Worm (Caenorhabditis elegans) whole organism, early embryonic: ENCODE results near the gene pigg-1.

Experiments used
- B0310.2 ChIP-seq: sonication (generic microtip); optimal IDR thresholded peaks from 2 replicates; lab custom pipeline; 2016; ENCODE audit warnings: mild to moderate bottlenecking, missing genetic modification characterization, missing compliant biosample characterization
- F13C5.2 ChIP-seq: sonication (generic microtip); optimal IDR thresholded peaks from 2 replicates; lab custom pipeline; 2017; ENCODE audit warnings: mild to moderate bottlenecking, missing genetic modification characterization, inconsistent platforms, missing compliant biosample characterization
- aly-1 ChIP-seq: sonication (generic microtip); optimal IDR thresholded peaks from 2 replicates; lab custom pipeline; 2016; ENCODE audit warnings: missing genetic modification characterization, missing compliant biosample characterization
- ama-1 ChIP-seq: fragments of 150-350 bp; optimal IDR thresholded peaks from 2 replicates; lab custom pipeline; 2014
- ceh-13 ChIP-seq: fragments of 200-800 bp; sonication (Bioruptor generic); optimal IDR thresholded peaks from 2 replicates; lab custom pipeline; 2018; ENCODE audit warnings: mild to moderate bottlenecking, missing genetic modification characterization, missing compliant biosample characterization
- ceh-36 ChIP-seq: sonication (generic microtip); optimal IDR thresholded peaks from 2 replicates; lab custom pipeline; 2016; ENCODE audit warnings: missing genetic modification characterization, inconsistent platforms, missing compliant biosample characterization
- ets-7 ChIP-seq: sonication (generic microtip); optimal IDR thresholded peaks from 2 replicates; lab custom pipeline; 2016; ENCODE audit warnings: missing genotype, missing genetic modification characterization, missing compliant biosample characterization
- flt-1 ChIP-seq: fragments of 200-800 bp; sonication (Bioruptor generic); IDR thresholded peaks from 2 replicates; pipeline ENCODE4 v1.3.6; 2022; ENCODE audit warnings: missing genetic modification characterization, missing compliant biosample characterization
- hmbx-1 ChIP-seq: sonication (generic microtip); optimal IDR thresholded peaks from 2 replicates; lab custom pipeline; 2016; ENCODE audit warnings: mild to moderate bottlenecking, missing genetic modification characterization, missing compliant biosample characterization
- hmg-4 ChIP-seq: fragments of 200-800 bp; sonication (Bioruptor generic); optimal IDR thresholded peaks from 2 replicates; lab custom pipeline; 2018; ENCODE audit warnings: mild to moderate bottlenecking, missing genetic modification characterization, missing compliant biosample characterization
- hnd-1 ChIP-seq: sonication (generic microtip); optimal IDR thresholded peaks from 2 replicates; lab custom pipeline; 2016; ENCODE audit warnings: missing genetic modification characterization, missing compliant biosample characterization
- pes-1 ChIP-seq: fragments of 200-800 bp; sonication (Bioruptor generic); IDR thresholded peaks from 2 replicates; pipeline ENCODE4 v1.3.6; 2022; ENCODE audit warnings: missing genetic modification reagents, missing genetic modification characterization, missing compliant biosample characterization
- scrt-1 ChIP-seq: fragments of 200-800 bp; sonication (Bioruptor generic); IDR thresholded peaks from 2 replicates; pipeline ENCODE4 v1.3.6; 2022; ENCODE audit warnings: missing genetic modification characterization, missing compliant biosample characterization
- sea-1 ChIP-seq: fragments of 200-800 bp; sonication (Bioruptor generic); conservative IDR thresholded peaks from 2 replicates; pipeline ENCODE4 v1.3.6; 2022; ENCODE audit warnings: missing genetic modification characterization, missing compliant biosample characterization
- tbx-11 ChIP-seq: fragments of 200-800 bp; sonication (Bioruptor generic); IDR thresholded peaks from 2 replicates; pipeline ENCODE4 v1.3.6; 2022; ENCODE audit warnings: missing genetic modification characterization, missing compliant biosample characterization
- tbx-37 ChIP-seq: fragments of 200-800 bp; sonication (Bioruptor generic); conservative IDR thresholded peaks from 2 replicates; pipeline ENCODE4 v1.3.6; 2022; ENCODE audit warnings: missing genetic modification reagents, missing genetic modification characterization, missing compliant biosample characterization
- tra-4 ChIP-seq: sonication (generic microtip); optimal IDR thresholded peaks from 2 replicates; lab custom pipeline; 2017; ENCODE audit warnings: missing genetic modification characterization, missing compliant biosample characterization

The pigg-1 gene

DNA sequence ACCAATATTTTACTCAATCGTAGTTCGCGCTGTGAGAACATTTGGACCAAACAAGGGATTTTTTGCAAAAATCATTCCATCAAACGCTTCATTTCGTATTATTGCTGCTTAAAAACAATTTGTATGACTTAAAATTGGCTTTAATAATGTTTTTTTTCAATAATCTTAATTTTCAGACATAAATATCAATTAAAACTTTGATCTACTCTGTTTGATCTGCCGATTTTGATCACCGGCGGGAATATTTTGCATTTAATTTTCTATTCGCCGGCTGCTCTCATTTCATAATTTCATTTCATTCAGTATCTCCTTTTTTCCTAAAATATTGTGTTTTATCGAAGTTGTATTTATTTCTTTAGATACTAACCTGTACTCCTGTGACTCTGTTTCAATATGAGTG lies 24.9 kb downstream of the pigg-1 start, which contains the start of gene puf-5:
Gene puf-5 (plus strand): TSS at position 358 of the 400 bp plus-strand sequence.
- no peak for TF ChIP-seq hmbx-1 (tag; lab: Kevin White, UChicago)
- no peak for TF ChIP-seq tbx-37
- no peak for TF ChIP-seq aly-1 (tag; lab: Kevin White, UChicago)
- no peak for TF ChIP-seq flt-1 (GFP tag; lab: Robert Waterston, UW)

DNA sequence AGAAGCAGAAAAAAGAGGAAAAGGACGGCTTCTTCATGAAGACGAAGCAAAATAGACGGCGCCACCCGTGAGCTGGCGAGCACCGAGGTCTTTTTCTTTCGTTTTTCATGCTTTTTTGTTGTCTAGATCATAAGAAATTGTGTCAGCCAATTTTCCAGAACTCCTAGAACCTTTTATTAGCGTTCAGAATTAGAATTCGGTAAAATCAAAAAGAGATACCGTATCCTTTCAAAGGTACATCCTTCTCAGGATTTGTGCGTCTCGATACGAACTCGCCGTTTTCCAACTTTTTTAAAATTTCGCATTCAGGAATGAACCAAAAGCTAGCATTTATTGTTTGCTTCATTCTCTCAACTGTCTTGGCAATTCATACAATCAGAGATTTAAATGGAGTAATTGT lies 27.0 kb downstream of the pigg-1 start, which contains the start of gene F54C9.7:
Gene F54C9.7 (plus strand): TSS at position 301 of the 400 bp plus-strand sequence.
- no peak for TF ChIP-seq hmbx-1 (tag; lab: Kevin White, UChicago)
- TF ChIP-seq ets-7 (tag; lab: Kevin White, UChicago) = no peak
- TF ChIP-seq F13C5.2 (tag; lab: Kevin White, UChicago) = no peak
- no peak for TF ChIP-seq hmg-4 (GFP tag; lab: Kevin White, UChicago)
- TF ChIP-seq tbx-11 (GFP tag; lab: Robert Waterston, UW) = no peak
- no peak for TF ChIP-seq tbx-37
- TF ChIP-seq flt-1 (GFP tag; lab: Robert Waterston, UW) = no peak
- no peak for TF ChIP-seq ama-1 (lab: Kevin White, UChicago)
- TF ChIP-seq aly-1 (tag; lab: Kevin White, UChicago) = no peak
- no peak for TF ChIP-seq pes-1 (GFP tag; lab: Robert Waterston, UW)

DNA sequence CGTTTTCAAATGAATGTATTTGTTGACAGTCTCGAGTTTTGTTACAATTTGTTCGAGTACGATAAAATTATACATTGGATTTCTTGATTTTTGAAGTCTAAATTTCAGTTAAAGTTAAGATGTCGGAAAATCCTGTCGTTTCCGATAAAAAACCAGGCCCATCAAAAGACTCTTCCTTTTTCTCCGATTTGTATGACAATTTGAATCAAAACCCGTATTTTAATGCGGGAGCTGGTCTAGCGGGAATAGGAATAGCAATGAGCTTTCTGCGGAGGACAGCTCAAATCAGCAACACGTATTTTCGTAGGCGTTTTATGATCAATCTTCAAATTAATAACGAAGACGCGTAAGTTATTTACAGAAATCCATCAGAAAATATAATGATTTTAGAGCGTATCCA lies 29.1 kb downstream of the pigg-1 start, which contains the start of gene bcs-1:
Gene bcs-1 (plus strand): TSS at position 109 of the 400 bp plus-strand sequence.
- TF ChIP-seq hnd-1 (tag; lab: Kevin White, UChicago) (no peak), flt-1 (GFP tag; lab: Robert Waterston, UW) (no peak), scrt-1 (GFP tag; lab: Robert Waterston, UW) (no peak), aly-1 (tag; lab: Kevin White, UChicago) (no peak), ceh-13 (GFP tag; lab: Kevin White, UChicago) (no peak), hmg-4 (GFP tag; lab: Kevin White, UChicago) (no peak), tbx-11 (GFP tag; lab: Robert Waterston, UW) (no peak), sea-1 (GFP tag; lab: Robert Waterston, UW) (no peak), ama-1 (lab: Kevin White, UChicago) (no peak), tbx-37 (no peak), ceh-36 (tag; lab: Kevin White, UChicago) (no peak), F13C5.2 (tag; lab: Kevin White, UChicago) (no peak), pes-1 (GFP tag; lab: Robert Waterston, UW) (no peak), B0310.2 (tag; lab: Kevin White, UChicago) (no peak)

DNA sequence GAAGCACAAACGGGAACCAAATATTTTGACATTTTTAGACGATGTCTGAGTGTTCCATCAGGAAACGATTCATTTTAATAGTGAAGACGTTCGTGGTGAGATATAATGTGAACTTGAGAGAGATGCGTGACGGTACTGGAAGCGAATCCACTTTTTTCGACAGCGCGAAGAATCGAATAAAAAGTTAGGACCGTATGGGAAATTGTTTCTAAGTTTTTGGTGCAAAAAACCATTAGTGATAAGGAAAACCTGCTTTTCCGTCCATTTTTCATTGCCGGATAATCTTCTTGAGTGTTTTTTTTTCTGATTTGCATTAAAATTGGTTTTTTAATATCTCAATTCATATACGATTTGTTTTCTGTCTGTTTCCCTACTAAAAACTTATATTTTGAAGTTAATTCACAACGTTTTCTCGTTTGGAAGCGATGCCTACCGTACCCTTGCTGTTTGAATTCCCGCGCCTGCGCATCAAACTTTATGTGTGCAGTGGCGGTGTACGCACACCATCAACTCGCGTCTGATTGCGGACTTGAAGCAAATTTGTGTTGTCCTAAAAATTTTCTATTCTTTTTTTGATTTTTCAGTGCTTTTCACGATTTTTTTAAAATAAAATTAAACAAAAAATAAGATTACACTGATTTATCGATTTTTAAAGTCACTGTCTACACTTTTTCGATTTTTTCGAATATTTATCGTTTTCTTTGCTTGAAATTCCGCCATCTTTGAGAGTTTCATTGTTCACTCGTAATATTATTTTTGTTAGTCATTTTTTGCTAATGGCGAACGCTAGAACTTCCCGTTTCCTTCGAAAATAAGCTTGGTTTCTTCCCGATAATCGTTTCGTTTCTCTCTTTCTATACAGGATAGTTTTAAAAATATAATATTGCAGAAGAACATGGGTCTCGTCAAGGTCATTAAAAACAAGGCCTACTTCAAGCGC lies 30.8 kb downstream of the pigg-1 start, which contains the start of the genes col-38 and rpl-5:
Gene col-38 (minus strand): TSS at position 51 of the 940 bp plus-strand sequence.
Gene rpl-5 (plus strand): TSS at position 890 of the 940 bp plus-strand sequence.
- no peak for TF ChIP-seq ceh-36 (tag; lab: Kevin White, UChicago)
- no peak for TF ChIP-seq ama-1 (lab: Kevin White, UChicago)
- TF ChIP-seq sea-1 (GFP tag; lab: Robert Waterston, UW) = no peak
- TF ChIP-seq hmg-4 (GFP tag; lab: Kevin White, UChicago) = peak; percentile 39
- no peak for TF ChIP-seq B0310.2 (tag; lab: Kevin White, UChicago)
- peak; percentile 73 for TF ChIP-seq F13C5.2 (tag; lab: Kevin White, UChicago)
- TF ChIP-seq pes-1 (GFP tag; lab: Robert Waterston, UW) = no peak
- no peak for TF ChIP-seq tra-4
- no peak for TF ChIP-seq tbx-11 (GFP tag; lab: Robert Waterston, UW)
- TF ChIP-seq ets-7 (tag; lab: Kevin White, UChicago) = no peak
- TF ChIP-seq flt-1 (GFP tag; lab: Robert Waterston, UW) = peak; percentile 38; the same call in 1 of the 2 replicates
- no peak for TF ChIP-seq aly-1 (tag; lab: Kevin White, UChicago)
- no peak for TF ChIP-seq hmbx-1 (tag; lab: Kevin White, UChicago)
- no peak for TF ChIP-seq tbx-37

DNA sequence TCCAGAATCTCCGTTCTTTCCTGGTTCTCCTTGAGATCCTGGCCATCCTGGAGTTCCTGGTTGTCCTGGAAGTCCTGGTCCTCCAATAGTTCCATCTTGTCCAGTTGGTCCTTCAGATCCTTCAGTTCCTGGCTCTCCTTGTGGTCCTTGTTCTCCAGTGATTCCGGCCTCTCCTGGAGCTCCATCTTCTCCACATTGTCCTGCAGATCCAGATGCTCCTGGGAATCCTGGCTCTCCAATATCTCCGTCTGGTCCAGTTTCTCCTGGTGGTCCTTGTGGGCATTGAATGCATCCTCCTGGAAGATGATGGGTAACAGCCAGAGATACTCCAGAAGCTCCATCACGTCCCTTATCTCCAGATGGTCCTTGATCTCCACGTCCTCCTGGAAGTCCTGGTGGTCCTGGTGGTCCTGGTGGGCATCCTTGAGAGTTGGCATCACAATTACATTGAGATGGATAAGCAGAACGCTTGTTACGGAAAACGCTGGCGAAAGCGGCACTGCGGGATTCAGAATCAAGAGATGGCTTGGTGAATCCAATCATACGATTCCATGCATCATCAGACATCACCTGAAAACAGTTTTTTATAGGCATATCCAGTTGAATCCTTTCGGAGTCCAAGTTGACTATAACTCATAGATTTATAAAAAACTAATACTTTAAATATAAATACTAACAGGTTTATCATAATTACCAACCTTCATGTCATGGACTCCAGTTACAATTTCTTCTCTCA lies 31.7 kb downstream of the pigg-1 start:
- TF ChIP-seq sea-1 (GFP tag; lab: Robert Waterston, UW) = 0 out of 2 replicates have a peak, but pooled peaks have one; percentile 30
- no peak for TF ChIP-seq tra-4

DNA sequence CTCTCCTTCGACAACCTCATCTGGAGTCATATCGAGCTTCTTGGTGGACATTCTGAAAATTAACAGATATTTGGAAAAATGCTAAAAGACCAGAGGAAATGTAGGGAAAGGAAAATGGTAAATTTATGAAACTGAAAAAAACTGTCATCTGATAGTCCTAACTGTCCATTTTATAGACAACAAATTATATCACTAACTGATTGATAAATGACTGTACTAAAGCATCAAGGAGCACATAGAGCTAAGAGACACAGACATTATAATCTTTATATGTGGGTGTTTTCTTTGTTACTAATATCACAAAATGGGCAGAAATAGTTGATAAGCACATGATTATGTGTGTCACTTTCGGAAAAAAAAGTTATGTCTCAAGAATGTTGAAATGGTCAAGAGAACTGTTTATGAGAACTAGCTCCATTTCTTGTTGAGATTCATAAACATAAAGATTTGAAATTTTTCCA lies 33.2 kb downstream of the pigg-1 start, which contains the start of gene F54C9.3:
Gene F54C9.3 (minus strand): TSS at position 51 of the 461 bp plus-strand sequence.
- TF ChIP-seq hmbx-1 (tag; lab: Kevin White, UChicago) (no peak), hnd-1 (tag; lab: Kevin White, UChicago) (no peak), flt-1 (GFP tag; lab: Robert Waterston, UW) (no peak), B0310.2 (tag; lab: Kevin White, UChicago) (no peak), aly-1 (tag; lab: Kevin White, UChicago) (no peak), pes-1 (GFP tag; lab: Robert Waterston, UW) (no peak), F13C5.2 (tag; lab: Kevin White, UChicago) (no peak), tra-4 (no peak), sea-1 (GFP tag; lab: Robert Waterston, UW) (no peak), tbx-11 (GFP tag; lab: Robert Waterston, UW) (no peak)
